Worm (Caenorhabditis elegans) whole organism, L4 larva: ENCODE results near the gene F28E10.4.

Experiments
- T26A8.4 ChIP-seq: fragments of 200-800 bp; sonication (Bioruptor generic); IDR thresholded peaks from 2 replicates; pipeline ENCODE4 v1.3.6; 2022; ENCODE audit warnings: missing genetic modification characterization, missing compliant biosample characterization
- Y105C5A.15 ChIP-seq: fragments of 200-800 bp; sonication (Bioruptor generic); IDR thresholded peaks from 2 replicates; pipeline ENCODE4 v1.3.6; 2022; ENCODE audit warnings: missing genetic modification characterization, missing compliant biosample characterization
- Y5F2A.4 ChIP-seq: fragments of 200-800 bp; sonication (Bioruptor generic); optimal IDR thresholded peaks from 2 replicates; lab custom pipeline; 2018; ENCODE audit warnings: mild to moderate bottlenecking, missing genetic modification characterization, missing compliant biosample characterization
- ZK546.5 ChIP-seq, 2 experiments: sonication (generic microtip); optimal IDR thresholded peaks; 2 replicates each; lab custom pipeline; 2017; ENCODE audit warnings: missing biosample characterization in 2 of 2, missing genetic modification characterization in 2 of 2
- aha-1 ChIP-seq: fragments of 150-350 bp; peaks from one replicate; lab custom pipeline; 2014; ENCODE audit warnings: missing biosample characterization, missing genetic modification characterization
- ama-1 ChIP-seq: fragments of 150-350 bp; optimal IDR thresholded peaks from 2 replicates; lab custom pipeline; 2014; ENCODE audit warnings: inconsistent platforms, mixed read lengths
- ceh-44 ChIP-seq: fragments of 200-800 bp; sonication (Bioruptor generic); IDR thresholded peaks from 2 replicates; pipeline ENCODE4 v1.3.6; 2022; ENCODE audit warnings: missing genetic modification reagents, missing genetic modification characterization, missing compliant biosample characterization
- ctbp-1 ChIP-seq: fragments of 200-800 bp; sonication (Bioruptor generic); IDR thresholded peaks from 2 replicates; pipeline ENCODE4 v1.3.6; 2022; ENCODE audit warnings: missing genetic modification reagents, missing genetic modification characterization, missing compliant biosample characterization
- daf-12 ChIP-seq: fragments of 150-350 bp; optimal IDR thresholded peaks from 2 replicates; lab custom pipeline; 2014; ENCODE audit warnings: missing biosample characterization, missing genetic modification reagents, missing genetic modification characterization
- daf-16 ChIP-seq, 3 experiments: sonication (generic microtip); optimal IDR thresholded peaks; 2 replicates each; lab custom pipeline; 2016 to 2017; ENCODE audit warnings: missing genetic modification characterization in 3 of 3, missing genetic modification reagents in 3 of 3, mild to moderate bottlenecking in 2 of 3, missing compliant biosample characterization in 2 of 3, missing biosample characterization in 1 of 3, moderate library complexity in 1 of 3
- daf-8 ChIP-seq: fragments of 200-800 bp; sonication (Bioruptor generic); IDR thresholded peaks from 2 replicates; pipeline ENCODE4 v1.3.6; 2022; ENCODE audit warnings: missing genetic modification characterization, missing compliant biosample characterization
- dmd-6 ChIP-seq: fragments of 200-800 bp; sonication (Bioruptor generic); IDR thresholded peaks from 2 replicates; pipeline ENCODE4 v1.3.6; 2022; ENCODE audit warnings: missing genetic modification reagents, missing genetic modification characterization, missing compliant biosample characterization
- dve-1 ChIP-seq: sonication (generic microtip); optimal IDR thresholded peaks from 2 replicates; lab custom pipeline; 2017; ENCODE audit warnings: antibody characterized with exemption, mild to moderate bottlenecking, missing genetic modification characterization, missing compliant biosample characterization; ENCODE audit not compliant: insufficient read depth
- fkh-10 ChIP-seq: fragments of 150-350 bp; optimal IDR thresholded peaks from 2 replicates; lab custom pipeline; 2014; ENCODE audit warnings: missing biosample characterization, missing genetic modification reagents, missing genetic modification characterization
- hlh-11 ChIP-seq: fragments of 200-800 bp; sonication (Bioruptor generic); optimal IDR thresholded peaks from 2 replicates; lab custom pipeline; 2018; ENCODE audit warnings: mild to moderate bottlenecking, missing genetic modification characterization, missing compliant biosample characterization
- hlh-30 ChIP-seq: sonication (generic microtip); optimal IDR thresholded peaks from 2 replicates; lab custom pipeline; 2017; ENCODE audit warnings: antibody characterized with exemption, mild to moderate bottlenecking, missing genetic modification characterization, missing compliant biosample characterization; ENCODE audit not compliant: insufficient read depth
- lim-7 ChIP-seq: fragments of 200-800 bp; sonication (Bioruptor generic); IDR thresholded peaks from 2 replicates; pipeline ENCODE4 v1.3.6; 2022; ENCODE audit warnings: missing genetic modification characterization, missing compliant biosample characterization
- lin-13 ChIP-seq: fragments of 150-350 bp; optimal IDR thresholded peaks from 2 replicates; lab custom pipeline; 2014; ENCODE audit warnings: missing biosample characterization, missing genetic modification reagents, missing genetic modification characterization
- lir-3 ChIP-seq: sonication (generic microtip); optimal IDR thresholded peaks from 2 replicates; lab custom pipeline; 2016; ENCODE audit warnings: mild to moderate bottlenecking, missing genetic modification characterization, missing compliant biosample characterization
- madf-9 ChIP-seq: fragments of 200-800 bp; sonication (Bioruptor generic); conservative IDR thresholded peaks from 2 replicates; pipeline ENCODE4 v1.3.6; 2022; ENCODE audit warnings: missing genetic modification reagents, missing genetic modification characterization, missing compliant biosample characterization
- mdl-1 ChIP-seq, 2 experiments: fragments of 150-350 bp in 1 of 2; sonication (generic microtip) in 1 of 2; optimal IDR thresholded peaks; 2 replicates each; lab custom pipeline; 2014 to 2017; ENCODE audit warnings: missing biosample characterization in 2 of 2, missing genetic modification characterization in 2 of 2
- mdt-29 ChIP-seq: fragments of 200-800 bp; sonication (Bioruptor generic); IDR thresholded peaks from 2 replicates; pipeline ENCODE4 v1.3.6; 2022; ENCODE audit warnings: missing genetic modification reagents, missing genetic modification characterization, missing compliant biosample characterization
- mep-1 ChIP-seq: fragments of 150-350 bp; sonication (generic microtip); optimal IDR thresholded peaks from 3 replicates; lab custom pipeline; 2014; ENCODE audit warnings: missing biosample characterization, missing genetic modification characterization
- mes-2 ChIP-seq: sonication (generic microtip); optimal IDR thresholded peaks from 2 replicates; lab custom pipeline; 2016; ENCODE audit warnings: missing genotype, mild to moderate bottlenecking, missing genetic modification characterization, missing compliant biosample characterization; ENCODE audit not compliant: poor library complexity, severe bottlenecking
- nhr-10 ChIP-seq: fragments of 150-350 bp; optimal IDR thresholded peaks from 2 replicates; lab custom pipeline; 2014; ENCODE audit warnings: missing biosample characterization, missing genetic modification characterization
- nhr-102 ChIP-seq: sonication (generic microtip); optimal IDR thresholded peaks from 2 replicates; lab custom pipeline; 2016; ENCODE audit warnings: mild to moderate bottlenecking, missing genetic modification characterization, moderate library complexity, missing compliant biosample characterization
- nhr-11 ChIP-seq: fragments of 150-350 bp; optimal IDR thresholded peaks from 2 replicates; lab custom pipeline; 2014; ENCODE audit warnings: missing biosample characterization, missing genetic modification characterization
- nhr-111 ChIP-seq: fragments of 200-800 bp; sonication (Bioruptor generic); optimal IDR thresholded peaks from 2 replicates; lab custom pipeline; 2018; ENCODE audit warnings: mild to moderate bottlenecking, missing genetic modification characterization, missing compliant biosample characterization
- nhr-237 ChIP-seq: sonication (generic microtip); optimal IDR thresholded peaks from 2 replicates; lab custom pipeline; 2017; ENCODE audit warnings: missing biosample characterization, missing genetic modification characterization
- nhr-28 ChIP-seq: fragments of 150-350 bp; optimal IDR thresholded peaks from 2 replicates; lab custom pipeline; 2014; ENCODE audit warnings: missing biosample characterization, missing genetic modification characterization
- pha-4 ChIP-seq, 2 experiments: fragments of 150-350 bp in 1 of 2; fragments of 200-800 bp in 1 of 2; sonication (Bioruptor generic) in 1 of 2; IDR thresholded peaks in 1 of 2; optimal IDR thresholded peaks in 1 of 2; 2 replicates each; pipeline versions ENCODE4 v1.3.6 to Lab custom; 2014 to 2022; ENCODE audit warnings: missing genetic modification characterization in 2 of 2, missing genetic modification reagents in 2 of 2, missing biosample characterization in 1 of 2, missing compliant biosample characterization in 1 of 2
- php-3 ChIP-seq: fragments of 200-800 bp; sonication (Bioruptor generic); IDR thresholded peaks from 2 replicates; pipeline ENCODE4 v1.3.6; 2022; ENCODE audit warnings: missing genetic modification reagents, missing genetic modification characterization, missing compliant biosample characterization
- pqm-1 ChIP-seq: sonication (generic microtip); optimal IDR thresholded peaks from 2 replicates; lab custom pipeline; 2017; ENCODE audit warnings: missing biosample characterization, missing genetic modification characterization
- spr-3 ChIP-seq: fragments of 200-800 bp; sonication (Bioruptor generic); optimal IDR thresholded peaks from 2 replicates; lab custom pipeline; 2018; ENCODE audit warnings: mild to moderate bottlenecking, missing genetic modification characterization, missing compliant biosample characterization
- tag-97 ChIP-seq: fragments of 200-800 bp; sonication (Bioruptor generic); IDR thresholded peaks from 2 replicates; pipeline ENCODE4 v1.3.6; 2022; ENCODE audit warnings: missing genetic modification characterization, missing compliant biosample characterization
- unc-62 ChIP-seq, 3 experiments: fragments of 150-350 bp in 1 of 3; sonication (generic microtip); optimal IDR thresholded peaks in 2 of 3; peaks in 1 of 3; 1 replicate in 1 of 3; 2 replicates in 2 of 3; lab custom pipeline; 2014 to 2017; ENCODE audit warnings: missing biosample characterization in 3 of 3, missing genetic modification characterization in 3 of 3, missing genetic modification reagents in 3 of 3, missing genotype in 1 of 3
- zfp-2 ChIP-seq: sonication (generic microtip); optimal IDR thresholded peaks from 2 replicates; lab custom pipeline; 2016; ENCODE audit warnings: mild to moderate bottlenecking, missing genetic modification characterization, missing compliant biosample characterization
- zip-11 ChIP-seq: fragments of 200-800 bp; sonication (Bioruptor generic); IDR thresholded peaks from 2 replicates; pipeline ENCODE4 v1.3.6; 2022; ENCODE audit warnings: missing genetic modification characterization, missing compliant biosample characterization
- zip-2 ChIP-seq: fragments of 150-350 bp; optimal IDR thresholded peaks from 2 replicates; lab custom pipeline; 2014; ENCODE audit warnings: missing biosample characterization, missing genetic modification characterization
- ztf-11 ChIP-seq: fragments of 150-350 bp; optimal IDR thresholded peaks from 2 replicates; lab custom pipeline; 2014; ENCODE audit warnings: missing biosample characterization, missing genetic modification characterization

Gene F28E10.4

DNA sequence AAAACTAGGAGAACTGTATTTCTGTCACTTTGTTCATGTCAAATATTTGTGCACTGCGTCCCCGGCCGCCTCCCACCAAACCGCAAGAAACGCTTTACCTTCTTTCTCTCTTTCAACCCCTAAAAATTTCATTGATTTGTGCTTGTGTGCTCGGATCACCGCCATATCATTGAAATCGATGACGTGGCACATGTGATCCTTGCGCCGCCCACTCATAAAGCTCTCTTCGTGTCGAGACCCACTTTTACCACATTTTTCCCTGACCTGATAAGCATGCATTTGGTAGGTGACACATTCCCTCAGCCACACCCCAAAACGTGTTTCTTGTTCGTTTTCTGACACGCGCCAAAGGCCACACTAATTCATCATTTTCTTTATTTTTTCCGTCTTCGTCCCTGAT is 9.5 kb downstream of the F28E10.4 start (continued):
- TF ChIP-seq unc-62 (GFP tag; optimal IDR thresholded peaks at IDR 0.05 in 1 of 2; lab: Kevin White, UChicago) = peak in 1 of 2 experiments; percentile 88
- no peak for TF ChIP-seq unc-62 (tag; optimal IDR thresholded peaks at IDR 0.05; lab: Kevin White, UChicago)
- peak; percentile 9 for TF ChIP-seq nhr-28 (tag; lab: Kevin White, UChicago)

DNA sequence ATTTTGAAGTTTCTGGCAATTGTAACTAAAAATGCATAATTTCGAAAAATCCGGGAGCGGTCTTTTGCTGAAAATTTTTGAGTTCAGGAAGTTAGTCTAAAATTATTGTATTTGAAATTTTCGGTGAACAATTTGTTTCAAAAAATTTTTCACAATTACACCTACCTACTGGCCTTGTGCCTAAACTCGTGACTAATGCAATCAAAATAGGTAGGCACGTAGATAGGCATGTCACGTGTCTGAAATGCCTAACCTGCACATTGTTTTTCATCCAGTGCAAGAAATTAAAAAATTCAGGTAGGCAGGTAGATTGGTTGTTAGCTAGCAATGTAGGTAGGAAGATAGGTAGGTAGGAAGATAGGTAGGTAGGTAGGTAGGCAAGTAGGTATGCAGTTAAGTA is 10.1 kb downstream of the F28E10.4 start:
- TF ChIP-seq spr-3 (GFP tag; lab: Kevin White, UChicago) (no peak), hlh-30 (tag; lab: Kevin White, UChicago) (peak; percentile 51), zfp-2 (no peak), Y5F2A.4 (GFP tag; lab: Kevin White, UChicago) (no peak)

- peak; percentile 85 for TF ChIP-seq aha-1 (tag; lab: Kevin White, UChicago)
- no peak for TF ChIP-seq mes-2 (tag; lab: Kevin White, UChicago)
Measured at ce11 chrIV:4551562-4551961, 15.7 kb downstream of the F28E10.4 start.

DNA sequence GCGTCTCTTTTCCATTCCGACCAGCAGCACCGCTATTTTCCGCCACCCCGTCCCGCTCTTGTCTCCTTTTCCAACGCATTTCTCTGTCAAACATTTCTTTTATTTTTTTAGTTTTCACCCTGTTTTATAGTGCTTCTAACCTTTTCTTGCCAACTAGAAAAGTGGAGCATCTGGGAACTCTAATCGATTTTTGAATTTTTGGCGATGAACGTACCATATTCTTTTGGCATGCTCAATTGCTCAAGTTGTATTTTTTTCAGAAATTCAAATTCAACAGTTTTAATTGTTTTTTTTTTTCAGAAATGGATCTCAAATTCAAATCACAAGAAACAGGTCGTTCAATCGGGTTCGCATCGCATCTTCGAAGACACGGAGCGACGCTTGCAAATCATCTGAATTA is 19.0 kb downstream of the F28E10.4 start, which contains the start of gene ZK185.1:
TSS of gene ZK185.1 (plus strand) at position 301 of the 400 bp plus-strand sequence.
- no peak for TF ChIP-seq aha-1 (tag; lab: Kevin White, UChicago)
- no peak for TF ChIP-seq lir-3 (tag; lab: Kevin White, UChicago)
- TF ChIP-seq ctbp-1 (GFP tag; lab: Robert Waterston, UW) = no peak
- TF ChIP-seq lin-13 (GFP tag; lab: Kevin White, UChicago) = no peak
- TF ChIP-seq dve-1 (tag; lab: Kevin White, UChicago) = no peak
- TF ChIP-seq php-3 (GFP tag; lab: Robert Waterston, UW) = no peak
- TF ChIP-seq daf-8 (GFP tag; lab: Robert Waterston, UW) = no peak
- TF ChIP-seq ama-1 (lab: Kevin White, UChicago) = no peak
- TF ChIP-seq nhr-111 (GFP tag; lab: Kevin White, UChicago) = no peak
- no peak for TF ChIP-seq fkh-10
- no peak for TF ChIP-seq madf-9 (GFP tag; lab: Robert Waterston, UW)
- no peak for TF ChIP-seq nhr-10 (tag; lab: Kevin White, UChicago)
- no peak for TF ChIP-seq ceh-44 (GFP tag; lab: Robert Waterston, UW)
- no peak for TF ChIP-seq daf-12 (tag; lab: Kevin White, UChicago)
- TF ChIP-seq zip-2 (tag; lab: Kevin White, UChicago) = no peak
- TF ChIP-seq nhr-237 (tag; lab: Kevin White, UChicago) = no peak
- no peak for TF ChIP-seq mdt-29 (GFP tag; lab: Robert Waterston, UW)
- TF ChIP-seq mes-2 (tag; lab: Kevin White, UChicago) = no peak
- no peak for TF ChIP-seq tag-97 (GFP tag; lab: Robert Waterston, UW)

DNA sequence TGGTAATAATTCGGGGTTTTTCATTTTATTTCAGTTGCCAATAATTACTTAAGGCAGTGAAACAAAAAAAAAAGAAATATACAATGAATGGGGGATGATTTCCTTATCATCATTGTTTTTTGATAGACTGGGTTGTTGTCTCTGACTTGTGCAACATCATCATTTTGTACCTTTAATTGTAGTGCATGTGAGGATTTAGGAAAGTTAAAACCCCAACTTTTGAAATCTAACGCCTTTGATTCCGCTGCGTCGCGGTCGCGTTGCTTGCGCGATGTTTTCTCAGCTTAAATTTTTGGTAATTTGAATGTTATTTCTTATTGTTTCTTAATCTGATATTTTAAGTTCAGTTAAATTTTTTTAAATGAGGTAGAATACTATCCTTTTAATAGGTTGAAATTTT is 21.4 kb downstream of the F28E10.4 start, which contains the start of gene ZK185.5:
TSS of gene ZK185.5 (minus strand) at position 101 of the 400 bp plus-strand sequence.
- TF ChIP-seq dmd-6 (GFP tag; lab: Robert Waterston, UW) (no peak), daf-16 (GFP tag; optimal IDR thresholded peaks at IDR 0.05; lab: Kevin White, UChicago) (no peak), daf-16 (tag; optimal IDR thresholded peaks at IDR 0.05; lab: Kevin White, UChicago) (peak; percentile 4), aha-1 (tag; lab: Kevin White, UChicago) (peak; percentile 37), zip-11 (GFP tag; lab: Robert Waterston, UW) (no peak)

- no peak for TF ChIP-seq nhr-11
- no peak for TF ChIP-seq spr-3 (GFP tag; lab: Kevin White, UChicago)
- TF ChIP-seq nhr-237 (tag; lab: Kevin White, UChicago) = no peak
- TF ChIP-seq nhr-102 (tag; lab: Kevin White, UChicago) = peak; percentile 2
- TF ChIP-seq ZK546.5 (tag; optimal IDR thresholded peaks at IDR 0.05; lab: Kevin White, UChicago) = no peak
- TF ChIP-seq mep-1 (tag; lab: Kevin White, UChicago) = no peak
- TF ChIP-seq pqm-1 (tag; lab: Kevin White, UChicago) = peak; percentile 74
- peak; percentile 48 for TF ChIP-seq hlh-11 (tag; lab: Kevin White, UChicago)
- TF ChIP-seq mdl-1 (tag; optimal IDR thresholded peaks at IDR 0.05; lab: Kevin White, UChicago) = no peak
- no peak for TF ChIP-seq ztf-11
- no peak for TF ChIP-seq Y5F2A.4 (GFP tag; lab: Kevin White, UChicago)
- no peak for TF ChIP-seq lim-7 (GFP tag; lab: Robert Waterston, UW)
- TF ChIP-seq T26A8.4 (GFP tag; lab: Robert Waterston, UW) = no peak
- no peak for TF ChIP-seq pha-4 (GFP tag; IDR thresholded peaks at IDR 0.05; lab: Robert Waterston, UW)
- TF ChIP-seq pha-4 (tag; optimal IDR thresholded peaks at IDR 0.05; lab: Kevin White, UChicago) = no peak
- no peak for TF ChIP-seq madf-9 (GFP tag; lab: Robert Waterston, UW)
- TF ChIP-seq Y105C5A.15 = no peak
Measured at ce11 chrIV:4544215-4544614, 23.0 kb downstream of the F28E10.4 start.
